Worm (Caenorhabditis elegans) whole organism, L4 larva: ENCODE results near the gene irld-4.

Source experiments
- ces-1 ChIP-seq: fragments of 150-350 bp; sonication (generic microtip); optimal IDR thresholded peaks from 4 replicates; lab custom pipeline; 2014; ENCODE audit warnings: missing biosample characterization, missing genetic modification reagents, missing genetic modification characterization
- fkh-10 ChIP-seq: fragments of 150-350 bp; optimal IDR thresholded peaks from 2 replicates; lab custom pipeline; 2014; ENCODE audit warnings: missing biosample characterization, missing genetic modification reagents, missing genetic modification characterization
- mes-2 ChIP-seq: sonication (generic microtip); optimal IDR thresholded peaks from 2 replicates; lab custom pipeline; 2016; ENCODE audit warnings: missing genotype, mild to moderate bottlenecking, missing genetic modification characterization, missing compliant biosample characterization; ENCODE audit not compliant: poor library complexity, severe bottlenecking
- nhr-237 ChIP-seq: sonication (generic microtip); optimal IDR thresholded peaks from 2 replicates; lab custom pipeline; 2017; ENCODE audit warnings: missing biosample characterization, missing genetic modification characterization

ce11 chrIV:14616303-14616702 is 16.6 kb upstream of the irld-4 start, which contains the start of gene dmd-6:
- TF ChIP-seq nhr-237 (tag; lab: Kevin White, UChicago) (no peak), fkh-10 (GFP tag; lab: Kevin White, UChicago) (no peak), ces-1 (GFP tag; lab: Kevin White, UChicago) (no peak), mes-2 (tag; lab: Kevin White, UChicago) (no peak)
